Fruit fly (Drosophila melanogaster) whole organism, embryonic: ENCODE measurements around the gene CG3040.

Source experiments
- Blimp-1 ChIP-seq: fragments of 200-800 bp; sonication (Bioruptor generic); optimal IDR thresholded peaks from 3 replicates; lab custom pipeline; 2018; ENCODE audit warnings: missing biosample characterization, missing genetic modification characterization, mild to moderate bottlenecking, moderate library complexity, missing genetic modification reagents
- C15 ChIP-seq: fragments of 200-800 bp; sonication (Bioruptor generic); IDR thresholded peaks from 3 replicates; pipeline ENCODE4 v1.3.6; 2022; ENCODE audit warnings: missing biosample characterization, missing genetic modification characterization
- CG10321 ChIP-seq: fragments of 200-800 bp; sonication (Bioruptor generic); IDR thresholded peaks from 2 replicates; pipeline ENCODE4 v1.3.6; 2022; ENCODE audit warnings: missing biosample characterization, missing genetic modification characterization
- CG10565 ChIP-seq: fragments of 200-800 bp; sonication (Bioruptor generic); optimal IDR thresholded peaks from 3 replicates; lab custom pipeline; 2016; ENCODE audit warnings: missing biosample characterization, mild to moderate bottlenecking, missing genetic modification characterization
- CG10959 ChIP-seq: fragments of 200-800 bp; sonication (Bioruptor generic); IDR thresholded peaks from 2 replicates; pipeline ENCODE4 v1.3.6; 2022; ENCODE audit warnings: missing biosample characterization, missing genetic modification characterization
- CG11093 ChIP-seq: fragments of 200-800 bp; sonication (Bioruptor generic); IDR thresholded peaks from 3 replicates; pipeline ENCODE4 v1.3.6; 2022; ENCODE audit warnings: missing biosample characterization, missing genetic modification characterization
- CG11504 ChIP-seq: fragments of 200-800 bp; sonication (Bioruptor generic); optimal IDR thresholded peaks from 3 replicates; lab custom pipeline; 2019; ENCODE audit warnings: missing biosample characterization, mild to moderate bottlenecking, missing genetic modification characterization, moderate library complexity
- CG12391 ChIP-seq: fragments of 200-800 bp; sonication (Bioruptor generic); optimal IDR thresholded peaks from 3 replicates; lab custom pipeline; 2018; ENCODE audit warnings: missing biosample characterization, mild to moderate bottlenecking, missing genetic modification characterization, moderate library complexity
- CG13296 ChIP-seq: fragments of 200-800 bp; sonication (Bioruptor generic); optimal IDR thresholded peaks from 3 replicates; lab custom pipeline; 2018; ENCODE audit warnings: missing biosample characterization, mild to moderate bottlenecking, missing genetic modification characterization
- CG14860 ChIP-seq: fragments of 200-800 bp; sonication (Bioruptor generic); IDR thresholded peaks from 3 replicates; pipeline ENCODE4 v1.3.6; 2022; ENCODE audit warnings: missing biosample characterization, missing genetic modification characterization; ENCODE audit not compliant: partially characterized antibody
- CG15479 ChIP-seq: fragments of 200-800 bp; sonication (Bioruptor generic); optimal IDR thresholded peaks from 3 replicates; lab custom pipeline; 2019; ENCODE audit warnings: missing biosample characterization, mild to moderate bottlenecking, missing genetic modification characterization, moderate library complexity
- CG1602 ChIP-seq: fragments of 200-800 bp; sonication (Bioruptor generic); optimal IDR thresholded peaks from 3 replicates; lab custom pipeline; 2016; ENCODE audit warnings: missing biosample characterization, missing genetic modification characterization
- CG16815 ChIP-seq: fragments of 200-800 bp; sonication (Bioruptor generic); optimal IDR thresholded peaks from 3 replicates; lab custom pipeline; 2017; ENCODE audit warnings: missing biosample characterization, mild to moderate bottlenecking, missing genetic modification characterization
- CG17186 ChIP-seq: fragments of 200-800 bp; sonication (Bioruptor generic); optimal IDR thresholded peaks from 3 replicates; lab custom pipeline; 2017; ENCODE audit warnings: missing biosample characterization, missing genetic modification reagents, missing genetic modification characterization
- CG17361 ChIP-seq: fragments of 200-800 bp; sonication (Bioruptor generic); IDR thresholded peaks from 3 replicates; pipeline ENCODE4 v1.3.6; 2022; ENCODE audit warnings: missing biosample characterization, missing genetic modification characterization
- CG2199 ChIP-seq: fragments of 200-800 bp; sonication (Bioruptor generic); IDR thresholded peaks from 3 replicates; pipeline ENCODE4 v1.3.6; 2022; ENCODE audit warnings: missing biosample characterization, missing genetic modification characterization
- CG30403 ChIP-seq: fragments of 200-800 bp; sonication (Bioruptor generic); optimal IDR thresholded peaks from 3 replicates; lab custom pipeline; 2016; ENCODE audit warnings: missing biosample characterization, missing genetic modification characterization
- CG3281 ChIP-seq: fragments of 200-800 bp; sonication (Bioruptor generic); optimal IDR thresholded peaks from 3 replicates; lab custom pipeline; 2017; ENCODE audit warnings: missing biosample characterization, mild to moderate bottlenecking, missing genetic modification characterization
- CG6765 ChIP-seq: fragments of 200-800 bp; sonication (Bioruptor generic); optimal IDR thresholded peaks from 3 replicates; lab custom pipeline; 2017; ENCODE audit warnings: missing biosample characterization, mild to moderate bottlenecking, missing genetic modification characterization
- CG9437 ChIP-seq: fragments of 200-800 bp; sonication (Bioruptor generic); optimal IDR thresholded peaks from 2 replicates; lab custom pipeline; 2018; ENCODE audit warnings: missing biosample characterization, mild to moderate bottlenecking, missing genetic modification characterization
- CG9727 ChIP-seq: fragments of 200-800 bp; sonication (Bioruptor generic); optimal IDR thresholded peaks from 3 replicates; lab custom pipeline; 2017; ENCODE audit warnings: missing biosample characterization, mild to moderate bottlenecking, missing genetic modification characterization
- CoRest ChIP-seq: fragments of 200-800 bp; sonication (Bioruptor generic); optimal IDR thresholded peaks from 3 replicates; lab custom pipeline; 2018; ENCODE audit warnings: missing biosample characterization, mild to moderate bottlenecking, missing genetic modification characterization, moderate library complexity
- HmgZ ChIP-seq: fragments of 200-800 bp; sonication (Bioruptor generic); optimal IDR thresholded peaks from 2 replicates; lab custom pipeline; 2018; ENCODE audit warnings: missing biosample characterization, mild to moderate bottlenecking, missing genetic modification characterization
- Hr51 ChIP-seq, 2 experiments: fragments of 200-800 bp; sonication (Bioruptor generic); optimal IDR thresholded peaks; 2 replicates in 1 of 2; 3 replicates in 1 of 2; lab custom pipeline; 2016 to 2018; ENCODE audit warnings: missing biosample characterization in 2 of 2, missing genetic modification characterization in 2 of 2, mild to moderate bottlenecking in 1 of 2, moderate library complexity in 1 of 2
- NfI ChIP-seq: fragments of 200-800 bp; sonication (Bioruptor generic); optimal IDR thresholded peaks from 3 replicates; lab custom pipeline; 2018; ENCODE audit warnings: missing biosample characterization, mild to moderate bottlenecking, missing genetic modification characterization, moderate library complexity
- Oaz ChIP-seq: fragments of 200-800 bp; sonication (Bioruptor generic); IDR thresholded peaks from 2 replicates; pipeline ENCODE4 v1.3.6; 2022; ENCODE audit warnings: missing biosample characterization, missing genetic modification characterization
- Six4 ChIP-seq: fragments of 200-800 bp; sonication (Bioruptor generic); optimal IDR thresholded peaks from 2 replicates; lab custom pipeline; 2016; ENCODE audit warnings: missing biosample characterization, missing genetic modification characterization
- Trl ChIP-seq, 3 experiments: fragments of >200 bp in 2 of 3; fragments of 200-800 bp in 1 of 3; sonication (Bioruptor generic) in 1 of 3; optimal IDR thresholded peaks; 2 replicates in 1 of 3; 3 replicates in 2 of 3; lab custom pipeline; 2016 to 2017; ENCODE audit warnings: missing biosample characterization in 1 of 3, missing genetic modification characterization in 1 of 3
- ato ChIP-seq: fragments of 200-800 bp; sonication (Bioruptor generic); IDR thresholded peaks from 2 replicates; pipeline ENCODE4 v1.3.6; 2022; ENCODE audit warnings: missing biosample characterization, missing genetic modification characterization; ENCODE audit not compliant: partially characterized antibody
- bsh ChIP-seq, 2 experiments: fragments of 200-800 bp; sonication (Bioruptor generic); optimal IDR thresholded peaks; 2 replicates each; lab custom pipeline; 2017 to 2018; ENCODE audit warnings: mild to moderate bottlenecking in 2 of 2, missing biosample characterization in 2 of 2, missing genetic modification characterization in 2 of 2, moderate library complexity in 1 of 2
- chinmo ChIP-seq: fragments of 200-800 bp; sonication (Bioruptor generic); IDR thresholded peaks from 4 replicates; pipeline ENCODE4 v1.3.6; 2022; ENCODE audit warnings: missing biosample characterization, missing genetic modification characterization; ENCODE audit not compliant: partially characterized antibody
- crol ChIP-seq: fragments of 200-800 bp; sonication (Bioruptor generic); IDR thresholded peaks from 2 replicates; pipeline ENCODE4 v1.3.6; 2022; ENCODE audit warnings: missing biosample characterization, missing genetic modification characterization
- cwo ChIP-seq: fragments of 200-800 bp; sonication (Bioruptor generic); optimal IDR thresholded peaks from 3 replicates; lab custom pipeline; 2017; ENCODE audit warnings: missing biosample characterization, missing genetic modification characterization, mild to moderate bottlenecking, moderate library complexity, missing genetic modification reagents
- dimm ChIP-seq: fragments of 200-800 bp; sonication (Bioruptor generic); IDR thresholded peaks from 2 replicates; pipeline ENCODE4 v1.3.6; 2022; ENCODE audit warnings: missing biosample characterization, missing genetic modification characterization
- dmrt11E ChIP-seq: fragments of 200-800 bp; sonication (Bioruptor generic); optimal IDR thresholded peaks from 3 replicates; lab custom pipeline; 2018; ENCODE audit warnings: missing biosample characterization, mild to moderate bottlenecking, missing genetic modification characterization, moderate library complexity
- dmrt99B ChIP-seq: fragments of 200-800 bp; sonication (Bioruptor generic); optimal IDR thresholded peaks from 2 replicates; lab custom pipeline; 2018; ENCODE audit warnings: missing biosample characterization, mild to moderate bottlenecking, missing genetic modification characterization, moderate library complexity
- gt ChIP-seq: fragments of 200-800 bp; sonication (Bioruptor generic); IDR thresholded peaks from 2 replicates; pipeline ENCODE4 v1.3.6; 2022; ENCODE audit warnings: missing biosample characterization, missing genetic modification characterization
- hth ChIP-seq: fragments of >200 bp; optimal IDR thresholded peaks from 2 replicates; lab custom pipeline; 2017; ENCODE audit warnings: inconsistent platforms
- inv ChIP-seq: fragments of 200-800 bp; sonication (Bioruptor generic); IDR thresholded peaks from 2 replicates; pipeline ENCODE4 v1.3.6; 2022; ENCODE audit warnings: missing biosample characterization, missing genetic modification characterization; ENCODE audit not compliant: partially characterized antibody
- lbe ChIP-seq: fragments of 200-800 bp; sonication (Bioruptor generic); optimal IDR thresholded peaks from 2 replicates; lab custom pipeline; 2016; ENCODE audit warnings: missing biosample characterization, mild to moderate bottlenecking, missing genetic modification characterization
- org-1 ChIP-seq: fragments of 200-800 bp; sonication (Bioruptor generic); optimal IDR thresholded peaks from 2 replicates; lab custom pipeline; 2017; ENCODE audit warnings: missing biosample characterization, missing genetic modification characterization
- phol ChIP-seq: fragments of 200-800 bp; sonication (Bioruptor generic); optimal IDR thresholded peaks from 3 replicates; lab custom pipeline; 2018; ENCODE audit warnings: missing biosample characterization, mild to moderate bottlenecking, missing genetic modification characterization, moderate library complexity
- pum ChIP-seq: fragments of 200-800 bp; sonication (Bioruptor generic); optimal IDR thresholded peaks from 2 replicates; lab custom pipeline; 2016; ENCODE audit warnings: missing biosample characterization, missing genetic modification characterization
- salm ChIP-seq: fragments of 200-800 bp; sonication (Bioruptor generic); optimal IDR thresholded peaks from 2 replicates; lab custom pipeline; 2018; ENCODE audit warnings: missing biosample characterization, mild to moderate bottlenecking, missing genetic modification characterization
- sqz ChIP-seq: fragments of 200-800 bp; sonication (Bioruptor generic); optimal IDR thresholded peaks from 3 replicates; lab custom pipeline; 2018; ENCODE audit warnings: missing biosample characterization, mild to moderate bottlenecking, missing genetic modification characterization
- stwl ChIP-seq: fragments of 200-800 bp; sonication (Bioruptor generic); optimal IDR thresholded peaks from 3 replicates; lab custom pipeline; 2018; ENCODE audit warnings: missing biosample characterization, mild to moderate bottlenecking, missing genetic modification characterization, moderate library complexity
- trh ChIP-seq: fragments of 200-800 bp; sonication (Bioruptor generic); optimal IDR thresholded peaks from 2 replicates; lab custom pipeline; 2016; ENCODE audit warnings: missing biosample characterization, missing genetic modification characterization
- zen2 ChIP-seq: fragments of 200-800 bp; sonication (Bioruptor generic); IDR thresholded peaks from 3 replicates; pipeline ENCODE4 v1.3.6; 2022; ENCODE audit warnings: missing biosample characterization, missing genetic modification characterization; ENCODE audit not compliant: partially characterized antibody

The CG3040 gene

dm6 chrX:7000444-7001134, 27.4 kb upstream of the CG3040 start (continued):
- TF ChIP-seq Hr51 (GFP tag; optimal IDR thresholded peaks at IDR 0.05; lab: Kevin White, UChicago), result no peak
- TF ChIP-seq CG2199 (GFP tag; lab: Robert Waterston, UW), result 0 out of 3 replicates have a peak, but pooled peaks have one; percentile 25
- TF ChIP-seq CG30403 (GFP tag; lab: Kevin White, UChicago), result peak; percentile 65
- no peak for TF ChIP-seq CG1602 (GFP tag; lab: Kevin White, UChicago)
- no peak for TF ChIP-seq dmrt99B (tag; lab: Kevin White, UChicago)
- TF ChIP-seq chinmo, result peak; percentile 81; the same call in 2 of the 4 replicates
- no peak for TF ChIP-seq CG17186 (GFP tag; lab: Kevin White, UChicago)
- TF ChIP-seq lbe (GFP tag; lab: Kevin White, UChicago), result no peak
- TF ChIP-seq CoRest (tag; lab: Kevin White, UChicago), result no peak
- TF ChIP-seq Trl (optimal IDR thresholded peaks at IDR 0.05; lab: Kevin White, UChicago), result peak; percentile 31 to 43
- TF ChIP-seq Trl (GFP tag; optimal IDR thresholded peaks at IDR 0.05; lab: Kevin White, UChicago), result no peak
- peak; percentile 56 for TF ChIP-seq CG9437 (GFP tag; lab: Kevin White, UChicago)
- TF ChIP-seq cwo (GFP tag; lab: Kevin White, UChicago), result no peak
- TF ChIP-seq sqz (GFP tag; lab: Kevin White, UChicago), result no peak
- TF ChIP-seq Blimp-1 (GFP tag; lab: Kevin White, UChicago), result no peak
- TF ChIP-seq C15 (GFP tag; lab: Robert Waterston, UW), result no peak
- no peak for TF ChIP-seq pum (GFP tag; lab: Kevin White, UChicago)
- no peak for TF ChIP-seq NfI (GFP tag; lab: Kevin White, UChicago)
- no peak for TF ChIP-seq HmgZ (tag; lab: Kevin White, UChicago)
- no peak for TF ChIP-seq trh (GFP tag; lab: Kevin White, UChicago)
- TF ChIP-seq crol (GFP tag; lab: Robert Waterston, UW), result 0 out of 2 replicates have a peak, but pooled peaks have one; percentile 19
- TF ChIP-seq gt (GFP tag; lab: Robert Waterston, UW), result no peak
- peak; percentile 53 for TF ChIP-seq CG11504
- TF ChIP-seq phol, result peak; percentile 41
- TF ChIP-seq ato, result no peak
- peak; percentile 87 for TF ChIP-seq CG10321 (GFP tag; lab: Robert Waterston, UW)
- TF ChIP-seq CG15479 (GFP tag; lab: Kevin White, UChicago), result peak; percentile 89
- no peak for TF ChIP-seq salm (tag; lab: Kevin White, UChicago)
- peak; percentile 33 for TF ChIP-seq dmrt11E
- peak; percentile 18 for TF ChIP-seq CG3281
- peak; percentile 64 for TF ChIP-seq CG9727 (GFP tag; lab: Kevin White, UChicago)
- TF ChIP-seq dimm, result no peak
- TF ChIP-seq CG16815 (GFP tag; lab: Kevin White, UChicago), result no peak
- TF ChIP-seq CG10565 (GFP tag; lab: Kevin White, UChicago), result no peak
- TF ChIP-seq hth (lab: Kevin White, UChicago), result no peak
- TF ChIP-seq inv (GFP tag; lab: Robert Waterston, UW), result no peak
- no peak for TF ChIP-seq Oaz
- no peak for TF ChIP-seq CG6765 (GFP tag; lab: Kevin White, UChicago)
- no peak for TF ChIP-seq CG13296 (GFP tag; lab: Kevin White, UChicago)
- peak; percentile 80; the same call in 2 of the 3 replicates for TF ChIP-seq CG17361 (GFP tag; lab: Robert Waterston, UW)
- no peak for TF ChIP-seq CG14860
- 0 out of 3 replicates have a peak, but pooled peaks have one; percentile 32 for TF ChIP-seq CG11093 (GFP tag; lab: Robert Waterston, UW)
- TF ChIP-seq zen2 (GFP tag; lab: Robert Waterston, UW), result no peak
- no peak for TF ChIP-seq CG12391 (tag; lab: Kevin White, UChicago)
- peak in 1 of 2 experiments; percentile 21 for TF ChIP-seq bsh (GFP tag; optimal IDR thresholded peaks at IDR 0.05; lab: Kevin White, UChicago)
- no peak for TF ChIP-seq org-1 (GFP tag; lab: Kevin White, UChicago)
- TF ChIP-seq stwl (tag; lab: Kevin White, UChicago), result no peak
- no peak for TF ChIP-seq CG10959 (GFP tag; lab: Robert Waterston, UW)
- peak; percentile 16 for TF ChIP-seq Six4 (GFP tag; lab: Kevin White, UChicago)
